Fruit fly (Drosophila melanogaster): Measurements from ENCODE around the gene CG8132.

CG8132 gene

dm6 chr3R:9418373-9419299 is 17.3 kb downstream of the CG8132 start (continued):
- TF ChIP-seq CG4707 (GFP tag; optimal IDR thresholded peaks at IDR 0.05) (no peak), gsb (GFP tag; IDR thresholded peaks at IDR 0.05) (no peak), scrt (GFP tag; optimal IDR thresholded peaks at IDR 0.05) (peak; percentile 4), sqz (GFP tag; optimal IDR thresholded peaks at IDR 0.05) (peak; percentile 66), zfh1 (GFP tag; IDR thresholded peaks at IDR 0.05) (no peak), B-H1 (GFP tag; IDR thresholded peaks at IDR 0.05) (no peak), Dip3 (GFP tag; optimal IDR thresholded peaks at IDR 0.05) (no peak), ranshi (GFP tag; IDR thresholded peaks at IDR 0.05) (no peak), CG1024 (GFP tag; IDR thresholded peaks at IDR 0.05) (no peak), CG15696 (tag; optimal IDR thresholded peaks at IDR 0.05) (no peak), CG10267 (tag; optimal IDR thresholded peaks at IDR 0.05) (no peak), CG1233 (GFP tag; optimal IDR thresholded peaks at IDR 0.05) (no peak), CG6689 (GFP tag; IDR thresholded peaks at IDR 0.05) (no peak), Stat92E (GFP tag; optimal IDR thresholded peaks at IDR 0.05) (no peak), HLHmδ (GFP tag; optimal IDR thresholded peaks at IDR 0.05) (no peak), CG10979 (tag; optimal IDR thresholded peaks at IDR 0.05) (no peak), esg (GFP tag; conservative IDR thresholded peaks at IDR 0.05) (no peak), CrebB (tag; optimal IDR thresholded peaks at IDR 0.05) (no peak), Aef1 (GFP tag; IDR thresholded peaks at IDR 0.05) (no peak), CG1602 (GFP tag; optimal IDR thresholded peaks at IDR 0.05) (no peak), CG17385 (GFP tag; optimal IDR thresholded peaks at IDR 0.05) (peak; percentile 85), slou (GFP tag; optimal IDR thresholded peaks at IDR 0.05) (no peak), CG34422 (GFP tag; IDR thresholded peaks at IDR 0.05) (no peak)

- no peak for TF ChIP-seq GATAe (GFP tag; conservative IDR thresholded peaks at IDR 0.05)
- TF ChIP-seq CG9437 (GFP tag; optimal IDR thresholded peaks at IDR 0.05), result peak; percentile 68
- peak in 1 of 2 experiments; percentile 26 for TF ChIP-seq bsh (GFP tag; optimal IDR thresholded peaks at IDR 0.05)
- peak; percentile 59 for TF ChIP-seq Max (GFP tag; optimal IDR thresholded peaks at IDR 0.05)
- no peak for TF ChIP-seq Usf (GFP tag; optimal IDR thresholded peaks at IDR 0.05)
- no peak for TF ChIP-seq slbo (GFP tag; IDR thresholded peaks at IDR 0.05)
- no peak for TF ChIP-seq CG4820 (GFP tag; optimal IDR thresholded peaks at IDR 0.05)
- peak; percentile 77 for TF ChIP-seq mirr (GFP tag; optimal IDR thresholded peaks at IDR 0.05)
- peak; percentile 41 for TF ChIP-seq gcm (GFP tag; optimal IDR thresholded peaks at IDR 0.05)
- TF ChIP-seq jumu (GFP tag; optimal IDR thresholded peaks at IDR 0.05), result no peak
- no peak for TF ChIP-seq CG2116 (GFP tag; optimal IDR thresholded peaks at IDR 0.05)
- peak; percentile 49 for TF ChIP-seq CG12071 (GFP tag; optimal IDR thresholded peaks at IDR 0.05)
- no peak for TF ChIP-seq prd (optimal IDR thresholded peaks at IDR 0.05)
- TF ChIP-seq prd (GFP tag; IDR thresholded peaks at IDR 0.05), result no peak
- TF ChIP-seq Fer1 (GFP tag; optimal IDR thresholded peaks at IDR 0.05), result peak; percentile 41
- no peak for TF ChIP-seq grn (GFP tag; optimal IDR thresholded peaks at IDR 0.05)
- TF ChIP-seq grau (tag; optimal IDR thresholded peaks at IDR 0.05), result peak; percentile 10
- peak; percentile 7 for TF ChIP-seq lab (GFP tag; optimal IDR thresholded peaks at IDR 0.05)
- peak; percentile 22 for TF ChIP-seq Hmr (GFP tag; optimal IDR thresholded peaks at IDR 0.05)
- no peak for TF ChIP-seq gcm2 (GFP tag; optimal IDR thresholded peaks at IDR 0.05)
- TF ChIP-seq CG9876 (GFP tag; optimal IDR thresholded peaks at IDR 0.05), result no peak
- TF ChIP-seq CG2120 (GFP tag; optimal IDR thresholded peaks at IDR 0.05), result no peak
- TF ChIP-seq Med (GFP tag), result peak; percentile 73
- peak; percentile 34 for TF ChIP-seq CG13624 (GFP tag; optimal IDR thresholded peaks at IDR 0.05)
- TF ChIP-seq HHEX (GFP tag; optimal IDR thresholded peaks at IDR 0.05), result peak; percentile 44
- TF ChIP-seq CG18599 (GFP tag; optimal IDR thresholded peaks at IDR 0.05), result peak; percentile 24
- TF ChIP-seq nom (GFP tag; optimal IDR thresholded peaks at IDR 0.05), result peak; percentile 26
Observed at dm6 chr3R:9419300-9419652, 18.0 kb downstream of the CG8132 start.
